Worm (Caenorhabditis elegans) whole organism, L1 larva: ENCODE results near the gene R03E9.2.
A peak's percentile ranks its signal among the peaks of the same experiment; 100 is the strongest.

ENCODE experiments used
- C16A3.4 ChIP-seq: fragments of 150-350 bp; optimal IDR thresholded peaks from 2 replicates; lab custom pipeline; 2014; ENCODE audit warnings: missing biosample characterization, missing genetic modification characterization
- F16B12.6 ChIP-seq: fragments of 150-350 bp; optimal IDR thresholded peaks from 2 replicates; lab custom pipeline; 2014; ENCODE audit warnings: missing biosample characterization, missing genetic modification characterization
- alr-1 ChIP-seq: fragments of 200-800 bp; sonication (Bioruptor generic); optimal IDR thresholded peaks from 2 replicates; lab custom pipeline; 2018; ENCODE audit warnings: borderline replicate concordance, mild to moderate bottlenecking, missing genetic modification characterization, missing compliant biosample characterization
- ama-1 ChIP-seq: fragments of 150-350 bp; optimal IDR thresholded peaks from 2 replicates; lab custom pipeline; 2014
- blmp-1 ChIP-seq: fragments of 150-350 bp; optimal IDR thresholded peaks from 2 replicates; lab custom pipeline; 2014; ENCODE audit warnings: missing biosample characterization, missing genetic modification characterization
- ceh-63 ChIP-seq: fragments of 200-800 bp; sonication (Bioruptor generic); optimal IDR thresholded peaks from 2 replicates; lab custom pipeline; 2018; ENCODE audit warnings: mild to moderate bottlenecking, missing genetic modification characterization, missing compliant biosample characterization
- ceh-8 ChIP-seq: fragments of 200-800 bp; sonication (Bioruptor generic); optimal IDR thresholded peaks from 2 replicates; lab custom pipeline; 2018; ENCODE audit warnings: mild to moderate bottlenecking, missing genetic modification characterization, moderate library complexity, missing compliant biosample characterization
- ceh-88 ChIP-seq: fragments of 200-800 bp; sonication (Bioruptor generic); IDR thresholded peaks from 2 replicates; pipeline ENCODE4 v1.3.6; 2022; ENCODE audit warnings: missing genetic modification characterization, missing compliant biosample characterization
- ces-1 ChIP-seq: fragments of 150-350 bp; optimal IDR thresholded peaks from 2 replicates; lab custom pipeline; 2014; ENCODE audit warnings: missing biosample characterization, missing genetic modification reagents, missing genetic modification characterization
- dpl-1 ChIP-seq, 3 experiments: fragments of 150-350 bp in 2 of 3; sonication (generic microtip) in 1 of 3; optimal IDR thresholded peaks; 2 replicates each; lab custom pipeline; 2014 to 2017; ENCODE audit warnings: missing biosample characterization in 3 of 3, missing genetic modification characterization in 3 of 3, missing genetic modification reagents in 3 of 3
- dsc-1 ChIP-seq: sonication (generic microtip); optimal IDR thresholded peaks from 2 replicates; lab custom pipeline; 2016; ENCODE audit warnings: mild to moderate bottlenecking, missing genetic modification characterization, missing compliant biosample characterization
- efl-3 ChIP-seq: fragments of 200-800 bp; sonication (Bioruptor generic); optimal IDR thresholded peaks from 2 replicates; lab custom pipeline; 2018; ENCODE audit warnings: mild to moderate bottlenecking, missing genetic modification characterization, missing compliant biosample characterization
- egl-13 ChIP-seq: sonication (generic microtip); optimal IDR thresholded peaks from 2 replicates; lab custom pipeline; 2016; ENCODE audit warnings: missing genotype, missing genetic modification reagents, missing genetic modification characterization, missing compliant biosample characterization
- egl-27 ChIP-seq, 2 experiments: fragments of 150-350 bp in 1 of 2; sonication (generic microtip); optimal IDR thresholded peaks; 3 replicates each; lab custom pipeline; 2017 to 2018; ENCODE audit warnings: missing biosample characterization in 2 of 2, missing genetic modification characterization in 2 of 2, missing genetic modification reagents in 2 of 2
- elt-2 ChIP-seq: sonication (generic microtip); optimal IDR thresholded peaks from 2 replicates; lab custom pipeline; 2016; ENCODE audit warnings: missing genetic modification characterization, mild to moderate bottlenecking, inconsistent platforms, missing compliant biosample characterization, missing genetic modification reagents
- elt-3 ChIP-seq, 6 experiments: fragments of 150-350 bp in 1 of 6; sonication (generic microtip); optimal IDR thresholded peaks; 2 replicates each; lab custom pipeline; 2017 to 2018; ENCODE audit warnings: missing biosample characterization in 6 of 6, missing genetic modification characterization in 6 of 6, inconsistent platforms in 1 of 6
- fkh-4 ChIP-seq: sonication (generic microtip); optimal IDR thresholded peaks from 2 replicates; lab custom pipeline; 2016; ENCODE audit warnings: missing compliant biosample characterization, missing genetic modification characterization, borderline replicate concordance
- fkh-8 ChIP-seq: sonication (generic microtip); optimal IDR thresholded peaks from 2 replicates; lab custom pipeline; 2016; ENCODE audit warnings: mild to moderate bottlenecking, missing genetic modification characterization, missing compliant biosample characterization
- grh-1 ChIP-seq: fragments of 200-800 bp; sonication (Bioruptor generic); IDR thresholded peaks from 2 replicates; pipeline ENCODE4 v1.3.6; 2022; ENCODE audit warnings: missing genetic modification reagents, missing genetic modification characterization, missing compliant biosample characterization
- irx-1 ChIP-seq: sonication (generic microtip); optimal IDR thresholded peaks from 2 replicates; lab custom pipeline; 2016; ENCODE audit warnings: missing genetic modification characterization, missing compliant biosample characterization
- isw-1 ChIP-seq: fragments of 200-800 bp; sonication (Bioruptor generic); IDR thresholded peaks from 2 replicates; pipeline ENCODE4 v1.3.6; 2022; ENCODE audit warnings: missing genetic modification characterization, missing compliant biosample characterization
- jun-1 ChIP-seq: fragments of 150-350 bp; optimal IDR thresholded peaks from 2 replicates; lab custom pipeline; 2014; ENCODE audit warnings: missing biosample characterization, missing genetic modification reagents, missing genetic modification characterization
- lin-13 ChIP-seq: fragments of 150-350 bp; optimal IDR thresholded peaks from 2 replicates; lab custom pipeline; 2014; ENCODE audit warnings: missing biosample characterization, missing genetic modification reagents, missing genetic modification characterization
- lin-15B ChIP-seq: fragments of 150-350 bp; sonication (generic microtip); optimal IDR thresholded peaks from 3 replicates; lab custom pipeline; 2014; ENCODE audit warnings: missing biosample characterization, missing genetic modification characterization
- lin-35 ChIP-seq, 2 experiments: fragments of 150-350 bp; optimal IDR thresholded peaks; 2 replicates each; lab custom pipeline; 2014; ENCODE audit warnings: missing biosample characterization in 2 of 2, missing genetic modification characterization in 2 of 2, missing genetic modification reagents in 2 of 2
- lin-39 ChIP-seq: fragments of 150-350 bp; optimal IDR thresholded peaks from 2 replicates; lab custom pipeline; 2014; ENCODE audit warnings: missing biosample characterization, missing genetic modification reagents, missing genetic modification characterization
- lsy-2 ChIP-seq, 2 experiments: fragments of 150-350 bp; optimal IDR thresholded peaks; 2 replicates each; lab custom pipeline; 2014; ENCODE audit warnings: missing biosample characterization in 2 of 2, missing genetic modification characterization in 2 of 2
- mep-1 ChIP-seq: fragments of 150-350 bp; optimal IDR thresholded peaks from 2 replicates; lab custom pipeline; 2014; ENCODE audit warnings: missing biosample characterization, missing genetic modification characterization
- nhr-11 ChIP-seq: fragments of 150-350 bp; optimal IDR thresholded peaks from 2 replicates; lab custom pipeline; 2014; ENCODE audit warnings: missing biosample characterization, missing genetic modification characterization
- nhr-12 ChIP-seq: sonication (generic microtip); optimal IDR thresholded peaks from 2 replicates; lab custom pipeline; 2017; ENCODE audit warnings: missing biosample characterization, missing genetic modification characterization
- nhr-19 ChIP-seq: fragments of 200-800 bp; sonication (Bioruptor generic); conservative IDR thresholded peaks from 2 replicates; pipeline ENCODE4 v1.3.6; 2022; ENCODE audit warnings: missing genetic modification characterization, missing compliant biosample characterization
- nhr-20 ChIP-seq: sonication (generic microtip); optimal IDR thresholded peaks from 2 replicates; lab custom pipeline; 2016; ENCODE audit warnings: mild to moderate bottlenecking, missing genetic modification characterization, missing compliant biosample characterization
- nhr-47 ChIP-seq: sonication (generic microtip); optimal IDR thresholded peaks from 2 replicates; lab custom pipeline; 2016; ENCODE audit warnings: mild to moderate bottlenecking, missing genetic modification characterization, moderate library complexity, missing compliant biosample characterization
- nhr-76 ChIP-seq: sonication (generic microtip); optimal IDR thresholded peaks from 2 replicates; lab custom pipeline; 2017; ENCODE audit warnings: missing biosample characterization, missing genetic modification characterization
- nhr-77 ChIP-seq: fragments of 150-350 bp; optimal IDR thresholded peaks from 2 replicates; lab custom pipeline; 2014; ENCODE audit warnings: missing biosample characterization, missing genetic modification characterization
- nhr-85 ChIP-seq: sonication (generic microtip); peaks from one replicate; lab custom pipeline; 2016; ENCODE audit warnings: missing genetic modification characterization, inconsistent platforms, missing compliant biosample characterization
- nhr-90 ChIP-seq: sonication (generic microtip); optimal IDR thresholded peaks from 2 replicates; lab custom pipeline; 2016; ENCODE audit warnings: mild to moderate bottlenecking, missing genetic modification characterization, missing compliant biosample characterization; ENCODE audit not compliant: poor library complexity
- pag-3 ChIP-seq: sonication (generic microtip); optimal IDR thresholded peaks from 2 replicates; lab custom pipeline; 2017; ENCODE audit warnings: missing genetic modification characterization, mild to moderate bottlenecking, missing compliant biosample characterization, antibody characterized with exemption, borderline replicate concordance; ENCODE audit not compliant: insufficient read depth
- pqm-1 ChIP-seq: sonication (generic microtip); optimal IDR thresholded peaks from 3 replicates; lab custom pipeline; 2017; ENCODE audit warnings: missing biosample characterization, missing genetic modification characterization
- skn-1 ChIP-seq: fragments of 150-350 bp; optimal IDR thresholded peaks from 2 replicates; lab custom pipeline; 2014; ENCODE audit warnings: missing biosample characterization, missing genetic modification characterization
- sox-4 ChIP-seq: sonication (generic microtip); optimal IDR thresholded peaks from 2 replicates; lab custom pipeline; 2016; ENCODE audit warnings: missing genetic modification characterization, missing compliant biosample characterization
- sup-37 ChIP-seq: fragments of 200-800 bp; sonication (Bioruptor generic); optimal IDR thresholded peaks from 2 replicates; lab custom pipeline; 2018; ENCODE audit warnings: mild to moderate bottlenecking, missing genetic modification characterization, missing compliant biosample characterization
- tbx-2 ChIP-seq: sonication (generic microtip); optimal IDR thresholded peaks from 2 replicates; lab custom pipeline; 2016; ENCODE audit warnings: missing genetic modification characterization, missing compliant biosample characterization
- unc-130 ChIP-seq: fragments of 150-350 bp; optimal IDR thresholded peaks from 2 replicates; lab custom pipeline; 2017; ENCODE audit warnings: missing biosample characterization, missing genetic modification characterization, inconsistent platforms
- unc-30 ChIP-seq: sonication (generic microtip); optimal IDR thresholded peaks from 2 replicates; lab custom pipeline; 2017; ENCODE audit warnings: missing biosample characterization, missing genetic modification characterization
- unc-62 ChIP-seq: fragments of 150-350 bp; optimal IDR thresholded peaks from 2 replicates; lab custom pipeline; 2014; ENCODE audit warnings: missing biosample characterization, missing genetic modification reagents, missing genetic modification characterization
- unc-86 ChIP-seq: sonication (generic microtip); optimal IDR thresholded peaks from 2 replicates; lab custom pipeline; 2016; ENCODE audit warnings: missing genetic modification characterization, missing compliant biosample characterization
- vab-15 ChIP-seq: sonication (generic microtip); optimal IDR thresholded peaks from 2 replicates; lab custom pipeline; 2017; ENCODE audit warnings: missing genotype, mild to moderate bottlenecking, missing genetic modification characterization, missing compliant biosample characterization
- xbp-1 ChIP-seq: sonication (generic microtip); optimal IDR thresholded peaks from 2 replicates; lab custom pipeline; 2016; ENCODE audit warnings: missing genetic modification characterization, missing compliant biosample characterization
- zip-4 ChIP-seq: fragments of 200-800 bp; sonication (Bioruptor generic); optimal IDR thresholded peaks from 2 replicates; lab custom pipeline; 2018; ENCODE audit warnings: mild to moderate bottlenecking, missing genetic modification characterization, moderate library complexity, missing compliant biosample characterization
- ztf-11 ChIP-seq, 2 experiments: sonication (generic microtip); optimal IDR thresholded peaks; 2 replicates each; lab custom pipeline; 2016 to 2017; ENCODE audit warnings: missing genetic modification characterization in 2 of 2, missing biosample characterization in 1 of 2, missing compliant biosample characterization in 1 of 2

R03E9.2 gene

DNA sequence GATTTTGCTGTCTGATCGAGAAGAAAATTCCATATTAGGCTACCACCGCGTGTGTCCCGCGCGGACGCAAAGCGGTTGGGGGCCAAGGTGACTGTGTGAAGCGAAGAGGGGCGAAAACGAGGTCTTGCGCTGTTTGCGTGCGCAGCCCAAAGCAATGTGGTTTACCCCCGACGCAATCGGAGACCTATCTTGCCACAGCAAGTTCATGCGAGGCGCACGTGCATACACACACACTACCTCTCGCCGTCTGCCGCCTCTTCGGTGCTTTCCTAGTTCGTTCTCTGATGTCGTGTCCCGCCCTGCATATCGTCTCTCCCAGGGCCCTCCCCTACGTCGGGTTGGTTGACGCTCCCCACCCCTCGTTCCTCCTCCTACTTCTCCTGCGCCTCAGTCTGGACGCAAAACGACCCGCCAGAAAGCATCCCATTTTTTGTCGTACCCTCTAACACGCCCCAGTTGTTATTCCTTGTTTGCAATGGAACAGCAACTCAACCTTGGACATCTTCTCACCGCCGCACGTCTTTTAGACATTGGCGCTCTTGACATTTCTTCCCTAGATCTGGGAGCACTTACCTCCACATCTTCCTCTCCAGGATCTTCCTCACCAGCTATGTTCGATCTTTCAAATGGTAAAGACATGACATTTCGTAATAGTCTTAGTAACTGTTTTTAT, 9.0 kb upstream of the R03E9.2 start, which contains the start of gene mdl-1:
mdl-1 (plus strand) TSS at position 341 of the 673 bp plus-strand sequence.
- peak; percentile 89 to 91 for TF ChIP-seq egl-27 (tag; optimal IDR thresholded peaks at IDR 0.05; lab: Kevin White, UChicago)
- TF ChIP-seq elt-3 (tag; optimal IDR thresholded peaks at IDR 0.05; lab: Kevin White, UChicago) = peak in 4 of 6 experiments; percentile 5 to 85 (median 56)
- TF ChIP-seq sup-37 = peak; percentile 17
- no peak for TF ChIP-seq fkh-4 (tag; lab: Kevin White, UChicago)
- TF ChIP-seq unc-30 (tag; lab: Kevin White, UChicago) = no peak
- TF ChIP-seq efl-3 (GFP tag; lab: Kevin White, UChicago) = peak; percentile 43
- TF ChIP-seq nhr-20 (tag; lab: Kevin White, UChicago) = peak; percentile 89
- no peak for TF ChIP-seq ces-1 (GFP tag; lab: Kevin White, UChicago)
- TF ChIP-seq unc-86 (tag; lab: Kevin White, UChicago) = peak; percentile 77
- no peak for TF ChIP-seq ceh-63
- peak; percentile 78 for TF ChIP-seq ceh-8 (GFP tag; lab: Kevin White, UChicago)
- peak in 1 of 2 experiments; percentile 33 for TF ChIP-seq ztf-11 (tag; optimal IDR thresholded peaks at IDR 0.05; lab: Kevin White, UChicago)
- peak; percentile 49 for TF ChIP-seq zip-4
- peak; percentile 89 for TF ChIP-seq fkh-8 (tag; lab: Kevin White, UChicago)
- TF ChIP-seq nhr-90 (tag; lab: Kevin White, UChicago) = peak; percentile 69
- peak; percentile 45 for TF ChIP-seq sox-4 (tag; lab: Kevin White, UChicago)
- TF ChIP-seq vab-15 (tag; lab: Kevin White, UChicago) = peak; percentile 42
- peak; percentile 86 for TF ChIP-seq nhr-47 (tag; lab: Kevin White, UChicago)
- peak; percentile 73 for TF ChIP-seq lin-13 (GFP tag; lab: Kevin White, UChicago)
- peak; percentile 67 for TF ChIP-seq egl-13 (tag; lab: Kevin White, UChicago)
- peak; percentile 58 for TF ChIP-seq nhr-11 (tag; lab: Kevin White, UChicago)
- peak; percentile 84 for TF ChIP-seq grh-1 (GFP tag; lab: Robert Waterston, UW)
- TF ChIP-seq blmp-1 (tag; lab: Kevin White, UChicago) = peak; percentile 42
- TF ChIP-seq F16B12.6 (tag; lab: Kevin White, UChicago) = no peak
- TF ChIP-seq ceh-88 (GFP tag; lab: Robert Waterston, UW) = peak; percentile 55; the same call in 1 of the 2 replicates
- TF ChIP-seq unc-130 (tag; lab: Kevin White, UChicago) = peak; percentile 76
- TF ChIP-seq elt-2 (tag; lab: Kevin White, UChicago) = peak; percentile 24
- peak; percentile 70 for TF ChIP-seq xbp-1 (tag; lab: Kevin White, UChicago)
- peak; percentile 68 for TF ChIP-seq irx-1 (tag; lab: Kevin White, UChicago)
- TF ChIP-seq lin-35 (GFP tag; optimal IDR thresholded peaks at IDR 0.05; lab: Kevin White, UChicago) = peak; percentile 72 to 75
- peak; percentile 92 for TF ChIP-seq skn-1 (tag; lab: Kevin White, UChicago)
- peak; percentile 77 to 87 for TF ChIP-seq lsy-2 (tag; optimal IDR thresholded peaks at IDR 0.05; lab: Kevin White, UChicago)
- TF ChIP-seq ama-1 (lab: Kevin White, UChicago) = peak; percentile 94
- no peak for TF ChIP-seq lin-15B
- TF ChIP-seq pag-3 = no peak
- TF ChIP-seq nhr-76 (tag; lab: Kevin White, UChicago) = no peak
- no peak for TF ChIP-seq unc-62 (GFP tag; lab: Kevin White, UChicago)
- peak; percentile 84 for TF ChIP-seq tbx-2 (tag; lab: Kevin White, UChicago)
- no peak for TF ChIP-seq nhr-12 (tag; lab: Kevin White, UChicago)
- TF ChIP-seq jun-1 (tag; lab: Kevin White, UChicago) = peak; percentile 94
- TF ChIP-seq mep-1 (tag; lab: Kevin White, UChicago) = peak; percentile 71
- TF ChIP-seq dpl-1 (GFP tag; optimal IDR thresholded peaks at IDR 0.05; lab: Kevin White, UChicago) = peak; percentile 12 to 35 (median 32)
- TF ChIP-seq dsc-1 = peak; percentile 70
- peak; percentile 87 for TF ChIP-seq nhr-77
- TF ChIP-seq alr-1 (tag; lab: Kevin White, UChicago) = no peak
- TF ChIP-seq C16A3.4 (tag; lab: Kevin White, UChicago) = peak; percentile 64
- TF ChIP-seq lin-39 (tag; lab: Kevin White, UChicago) = peak; percentile 56
- TF ChIP-seq nhr-85 (tag; lab: Kevin White, UChicago) = peak; percentile 88
- TF ChIP-seq pqm-1 (tag; lab: Kevin White, UChicago) = peak; percentile 51
- peak; percentile 99 for TF ChIP-seq nhr-19 (GFP tag; lab: Robert Waterston, UW)
- TF ChIP-seq isw-1 = peak; percentile 80
